Worm (Caenorhabditis elegans) whole organism, L1 larva: Measurements from ENCODE around the gene C05C10.7.

Source experiments
- aha-1 ChIP-seq: fragments of 150-350 bp; optimal IDR thresholded peaks from 2 replicates; lab custom pipeline; 2014; ENCODE audit warnings: missing biosample characterization, missing genetic modification characterization
- egl-27 ChIP-seq, 2 experiments: fragments of 150-350 bp in 1 of 2; sonication (generic microtip); optimal IDR thresholded peaks; 3 replicates each; lab custom pipeline; 2017 to 2018; ENCODE audit warnings: missing biosample characterization in 2 of 2, missing genetic modification characterization in 2 of 2, missing genetic modification reagents in 2 of 2
- lin-14 ChIP-seq: fragments of 200-800 bp; sonication (Bioruptor generic); optimal IDR thresholded peaks from 2 replicates; lab custom pipeline; 2018; ENCODE audit warnings: mild to moderate bottlenecking, missing genetic modification characterization, moderate library complexity, missing compliant biosample characterization
- nhr-76 ChIP-seq: sonication (generic microtip); optimal IDR thresholded peaks from 2 replicates; lab custom pipeline; 2017; ENCODE audit warnings: missing biosample characterization, missing genetic modification characterization
- pqm-1 ChIP-seq: sonication (generic microtip); optimal IDR thresholded peaks from 3 replicates; lab custom pipeline; 2017; ENCODE audit warnings: missing biosample characterization, missing genetic modification characterization
- skn-1 ChIP-seq: fragments of 150-350 bp; optimal IDR thresholded peaks from 2 replicates; lab custom pipeline; 2014; ENCODE audit warnings: missing biosample characterization, missing genetic modification characterization
- snpc-4 ChIP-seq: fragments of 150-350 bp; optimal IDR thresholded peaks from 2 replicates; lab custom pipeline; 2014; ENCODE audit warnings: missing biosample characterization, missing genetic modification characterization

DNA sequence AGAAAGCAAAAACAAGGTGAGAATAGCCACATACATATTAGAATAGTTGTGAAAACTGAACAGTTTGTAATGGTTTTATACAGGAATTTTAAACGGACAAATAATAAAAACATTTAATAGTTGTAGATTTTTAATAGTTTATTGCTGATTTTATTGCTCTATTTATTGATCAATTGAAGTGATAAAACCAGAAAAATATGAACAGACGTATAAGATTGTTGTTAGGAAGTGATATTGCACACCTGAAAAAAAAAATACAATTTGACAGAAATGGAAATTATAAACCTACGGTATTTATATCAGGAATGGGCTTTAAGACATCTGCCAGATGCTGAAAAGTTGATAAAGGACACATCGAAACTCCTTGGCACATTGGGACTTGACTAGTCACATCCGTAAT lies 20.9 kb downstream of the C05C10.7 start, which contains the start of gene C05C10.8:
- no peak for TF ChIP-seq egl-27 (tag; optimal IDR thresholded peaks at IDR 0.05; lab: Kevin White, UChicago)
- TF ChIP-seq skn-1 (tag; lab: Kevin White, UChicago), result no peak
- TF ChIP-seq aha-1 (tag; lab: Kevin White, UChicago), result no peak
- TF ChIP-seq lin-14 (GFP tag; lab: Kevin White, UChicago), result no peak
- no peak for TF ChIP-seq snpc-4 (tag; lab: Kevin White, UChicago)
- no peak for TF ChIP-seq nhr-76 (tag; lab: Kevin White, UChicago)
- TF ChIP-seq pqm-1 (tag; lab: Kevin White, UChicago), result no peak
